Fruit fly (Drosophila melanogaster): ENCODE results near the gene CG11313.

CG11313 gene

DNA sequence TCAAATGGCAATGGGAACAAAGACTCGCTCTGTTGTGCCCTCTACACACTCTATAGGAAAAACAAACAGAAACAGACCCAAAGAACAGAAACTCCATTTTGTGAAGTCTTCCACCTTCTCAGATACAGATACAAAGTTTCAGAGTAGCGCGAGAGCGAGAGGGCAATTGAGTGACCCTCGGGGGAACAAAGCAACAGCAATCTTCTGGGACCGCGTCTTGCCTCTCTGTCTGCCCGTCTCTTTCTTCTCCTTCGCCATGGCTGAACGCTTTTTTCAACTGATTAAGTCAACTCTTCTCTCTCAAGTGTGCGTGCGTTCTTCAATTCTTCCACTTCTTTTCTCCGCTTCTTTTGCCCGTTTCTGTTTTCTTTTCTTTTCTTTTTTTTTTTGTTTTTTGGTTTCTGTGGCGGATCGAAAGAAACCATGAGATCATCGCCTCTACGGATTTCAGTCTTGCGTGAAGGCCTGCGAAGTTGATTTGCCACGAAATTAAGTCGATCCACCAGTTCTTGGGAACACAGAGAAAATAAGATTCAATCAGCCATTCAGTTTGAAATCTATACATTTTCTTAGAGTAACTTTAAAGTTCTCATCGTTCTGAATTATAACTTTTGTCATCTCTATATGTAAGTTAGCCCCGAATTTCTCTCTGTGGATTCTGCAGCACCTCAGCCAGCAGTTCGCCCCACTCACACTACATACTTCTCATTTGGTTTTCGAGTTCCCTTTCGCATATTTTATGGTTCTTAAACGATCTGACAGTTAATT is 42.0 kb upstream of the CG11313 start (continued):
- TF ChIP-seq net (GFP tag; optimal IDR thresholded peaks at IDR 0.05) (no peak), CG3032 (tag; optimal IDR thresholded peaks at IDR 0.05) (peak; percentile 35), Eip78C (GFP tag) (peak; percentile 68), Met (GFP tag; optimal IDR thresholded peaks at IDR 0.05) (no peak), Lpt (GFP tag; optimal IDR thresholded peaks at IDR 0.05) (no peak), esn (GFP tag; optimal IDR thresholded peaks at IDR 0.05) (peak; percentile 18), CG6808 (GFP tag; optimal IDR thresholded peaks at IDR 0.05) (peak; percentile 32), cyc (GFP tag; optimal IDR thresholded peaks at IDR 0.05) (peak; percentile 31), Hr38 (GFP tag; optimal IDR thresholded peaks at IDR 0.05) (no peak), CG6792 (GFP tag; optimal IDR thresholded peaks at IDR 0.05) (peak; percentile 24), CG10669 (GFP tag; optimal IDR thresholded peaks at IDR 0.05) (peak; percentile 51), lz (GFP tag; optimal IDR thresholded peaks at IDR 0.05) (no peak), spab (GFP tag; optimal IDR thresholded peaks at IDR 0.05) (peak; percentile 32), topi (GFP tag; optimal IDR thresholded peaks at IDR 0.05) (peak; percentile 4), CG6854 (GFP tag; optimal IDR thresholded peaks at IDR 0.05) (no peak)

DNA sequence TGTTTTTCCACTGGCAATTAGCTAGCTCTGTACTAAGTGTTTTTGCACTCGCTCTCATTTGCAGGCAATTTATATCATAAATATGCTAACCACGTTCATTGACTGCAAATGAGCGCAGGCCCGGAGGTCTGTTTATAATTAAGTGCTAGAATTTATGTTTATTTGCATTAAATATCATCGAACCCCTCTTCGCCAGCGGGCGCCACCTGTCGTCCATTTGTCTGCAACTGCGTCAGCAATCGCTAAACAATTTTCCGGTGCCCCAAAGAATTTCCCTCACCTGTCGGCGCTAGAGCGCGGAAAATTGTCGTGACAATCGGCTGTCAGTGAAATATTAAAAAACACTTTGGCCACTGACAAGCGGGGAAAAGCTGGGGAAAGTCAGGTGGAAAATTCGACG is 39.7 kb upstream of the CG11313 start:
- TF ChIP-seq Ets21C (GFP tag; optimal IDR thresholded peaks at IDR 0.05) (no peak), vri (GFP tag; optimal IDR thresholded peaks at IDR 0.05) (no peak), CG6792 (GFP tag; optimal IDR thresholded peaks at IDR 0.05) (no peak), CG11294 (GFP tag; IDR thresholded peaks at IDR 0.05) (no peak), salr (GFP tag; optimal IDR thresholded peaks at IDR 0.05) (no peak), CG6854 (GFP tag; optimal IDR thresholded peaks at IDR 0.05) (no peak), CG1621 (tag; optimal IDR thresholded peaks at IDR 0.05) (no peak), CG8319 (GFP tag; optimal IDR thresholded peaks at IDR 0.05) (no peak), CG31627 (GFP tag; optimal IDR thresholded peaks at IDR 0.05) (no peak), CG3032 (tag; optimal IDR thresholded peaks at IDR 0.05) (no peak), Hr39 (GFP tag; optimal IDR thresholded peaks at IDR 0.05) (no peak), CG8632 (GFP tag; optimal IDR thresholded peaks at IDR 0.05) (no peak), OdsH (GFP tag; optimal IDR thresholded peaks at IDR 0.05) (no peak), topi (GFP tag; optimal IDR thresholded peaks at IDR 0.05) (no peak), CG11902 (GFP tag; optimal IDR thresholded peaks at IDR 0.05) (no peak), Eip93F (GFP tag; optimal IDR thresholded peaks at IDR 0.05) (no peak), achi (GFP tag; optimal IDR thresholded peaks at IDR 0.05) (no peak), CG3919 (GFP tag; optimal IDR thresholded peaks at IDR 0.05) (no peak), CG9139 (GFP tag; optimal IDR thresholded peaks at IDR 0.05) (no peak), fd85E (GFP tag; optimal IDR thresholded peaks at IDR 0.05) (no peak)

- TF ChIP-seq CG8632 (GFP tag; optimal IDR thresholded peaks at IDR 0.05) (no peak), CG16779 (tag; optimal IDR thresholded peaks at IDR 0.05) (no peak), cyc (GFP tag; optimal IDR thresholded peaks at IDR 0.05) (no peak), CG11902 (GFP tag; optimal IDR thresholded peaks at IDR 0.05) (no peak), spab (GFP tag; optimal IDR thresholded peaks at IDR 0.05) (no peak), CG3919 (GFP tag; optimal IDR thresholded peaks at IDR 0.05) (peak; percentile 34), svp (GFP tag) (peak; percentile 61), Eip93F (GFP tag; optimal IDR thresholded peaks at IDR 0.05) (no peak), CG9139 (GFP tag; optimal IDR thresholded peaks at IDR 0.05) (no peak), Eip78C (GFP tag) (peak; percentile 22), CG10669 (GFP tag; optimal IDR thresholded peaks at IDR 0.05) (no peak)
These were observed 39.2 kb upstream of the CG11313 start for dm6 chr3R:30770069-30770633.

- TF ChIP-seq dsx (GFP tag; optimal IDR thresholded peaks at IDR 0.05; ENCODE audit: poor library complexity, severe bottlenecking) (no peak), esn (GFP tag; optimal IDR thresholded peaks at IDR 0.05) (no peak), spab (GFP tag; optimal IDR thresholded peaks at IDR 0.05) (no peak), lz (GFP tag; optimal IDR thresholded peaks at IDR 0.05) (no peak), CG11902 (GFP tag; optimal IDR thresholded peaks at IDR 0.05) (no peak), CG6276 (GFP tag; optimal IDR thresholded peaks at IDR 0.05) (no peak), pdm3 (GFP tag; optimal IDR thresholded peaks at IDR 0.05) (no peak), OdsH (GFP tag; optimal IDR thresholded peaks at IDR 0.05) (no peak), fkh (GFP tag; optimal IDR thresholded peaks at IDR 0.05) (no peak), salr (GFP tag; optimal IDR thresholded peaks at IDR 0.05) (no peak), CG11294 (GFP tag; IDR thresholded peaks at IDR 0.05) (no peak), CG1621 (tag; optimal IDR thresholded peaks at IDR 0.05) (no peak), Lpt (GFP tag; optimal IDR thresholded peaks at IDR 0.05) (no peak)
These were observed 36.6 kb upstream of the CG11313 start for dm6 chr3R:30767556-30767955.
